4 worm cellular contexts compared by ENCODE assay signal in genomic region chrII:11464427-11464944, ce11.
A peak's percentile ranks its signal among the peaks of the same experiment; 100 is the strongest.
TF ChIP-seq lines count a peak whose summit lies in the region.

aars-1 (minus strand) TSS chrII:11464497.
rga-1 (plus strand) TSS chrII:11464894.

TF ChIP-seq in whole organism, L2 larva, 48 proteins besides CTCF, POLR2A, EP300 and RAD21 (continues in another document):
- no peak for TF ChIP-seq ztf-11 (tag; optimal IDR thresholded peaks at IDR 0.05; lab: Kevin White, UChicago)
- no peak for TF ChIP-seq unc-39 (tag; optimal IDR thresholded peaks at IDR 0.05; lab: Kevin White, UChicago)
- TF ChIP-seq nhr-129 (tag; optimal IDR thresholded peaks at IDR 0.05; lab: Kevin White, UChicago): peak; percentile 70
- TF ChIP-seq ZK546.5 (tag; optimal IDR thresholded peaks at IDR 0.05; lab: Kevin White, UChicago): no peak
- no peak for TF ChIP-seq snpc-4 (tag; optimal IDR thresholded peaks at IDR 0.05; lab: Kevin White, UChicago)
- TF ChIP-seq unc-55 (GFP tag; optimal IDR thresholded peaks at IDR 0.05; lab: Kevin White, UChicago): peak; percentile 50
- TF ChIP-seq aly-2 (tag; optimal IDR thresholded peaks at IDR 0.05; lab: Kevin White, UChicago): no peak
- no peak for TF ChIP-seq Y55F3AM.14 (GFP tag; optimal IDR thresholded peaks at IDR 0.05; lab: Kevin White, UChicago)
- TF ChIP-seq mab-5 (tag; optimal IDR thresholded peaks at IDR 0.05; lab: Kevin White, UChicago): no peak
- TF ChIP-seq zag-1 (tag; optimal IDR thresholded peaks at IDR 0.05; lab: Kevin White, UChicago): no peak
- peak; percentile 20 for TF ChIP-seq lin-13 (GFP tag; optimal IDR thresholded peaks at IDR 0.05; lab: Kevin White, UChicago)
- TF ChIP-seq R02D3.7 (tag; optimal IDR thresholded peaks at IDR 0.05; lab: Kevin White, UChicago): no peak
- no peak for TF ChIP-seq peb-1 (tag; optimal IDR thresholded peaks at IDR 0.05; lab: Kevin White, UChicago)
- peak; percentile 77 for TF ChIP-seq C34F6.9 (tag; optimal IDR thresholded peaks at IDR 0.05; lab: Kevin White, UChicago)
- TF ChIP-seq fos-1 (tag; optimal IDR thresholded peaks at IDR 0.05; lab: Kevin White, UChicago): peak; percentile 68
- TF ChIP-seq mdl-1 (tag; optimal IDR thresholded peaks at IDR 0.05; lab: Kevin White, UChicago): no peak
- TF ChIP-seq ceh-82 (tag; optimal IDR thresholded peaks at IDR 0.05; lab: Kevin White, UChicago): no peak
- peak; percentile 83 for TF ChIP-seq sma-9 (GFP tag; optimal IDR thresholded peaks at IDR 0.05; lab: Kevin White, UChicago)
- no peak for TF ChIP-seq sma-9 (tag; optimal IDR thresholded peaks at IDR 0.05; lab: Kevin White, UChicago)
- no peak for TF ChIP-seq skn-1 (tag; optimal IDR thresholded peaks at IDR 0.05; lab: Kevin White, UChicago)
- peak; percentile 75 for TF ChIP-seq F13H6.1 (tag; optimal IDR thresholded peaks at IDR 0.05; lab: Kevin White, UChicago)
- TF ChIP-seq crh-2 (tag; optimal IDR thresholded peaks at IDR 0.05; lab: Kevin White, UChicago): peak; percentile 39
- no peak for TF ChIP-seq nhr-237 (tag; optimal IDR thresholded peaks at IDR 0.05; lab: Kevin White, UChicago)
- TF ChIP-seq lin-39 (tag; optimal IDR thresholded peaks at IDR 0.05; lab: Kevin White, UChicago): no peak

TF ChIP-seq in whole organism, L4 larva, 104 proteins besides CTCF, POLR2A, EP300 and RAD21 (continues in another document):
- TF ChIP-seq aha-1 (tag; lab: Kevin White, UChicago) (peak; percentile 96), lin-1 (GFP tag; IDR thresholded peaks at IDR 0.05; lab: Robert Waterston, UW) (peak; percentile 94), nhr-10 (tag; optimal IDR thresholded peaks at IDR 0.05; lab: Kevin White, UChicago) (peak; percentile 31), Y5F2A.4 (GFP tag; optimal IDR thresholded peaks at IDR 0.05; lab: Kevin White, UChicago) (no peak), lsy-2 (tag; optimal IDR thresholded peaks at IDR 0.05; lab: Kevin White, UChicago) (peak in 1 of 2 experiments; percentile 72), saeg-2 (GFP tag; IDR thresholded peaks at IDR 0.05; lab: Robert Waterston, UW) (0 out of 2 replicates have a peak, but pooled peaks have one; percentile 23), hlh-11 (tag; optimal IDR thresholded peaks at IDR 0.05; lab: Kevin White, UChicago) (peak; percentile 94), nhr-41 (GFP tag; IDR thresholded peaks at IDR 0.05; lab: Robert Waterston, UW) (no peak), hlh-30 (tag; optimal IDR thresholded peaks at IDR 0.05; lab: Kevin White, UChicago; ENCODE audit: insufficient read depth) (peak; percentile 89), daf-8 (GFP tag; IDR thresholded peaks at IDR 0.05; lab: Robert Waterston, UW) (no peak), duxl-1 (tag; optimal IDR thresholded peaks at IDR 0.05; lab: Kevin White, UChicago; ENCODE audit: poor library complexity) (no peak), unc-62 (GFP tag; optimal IDR thresholded peaks at IDR 0.05 in 1 of 2; lab: Kevin White, UChicago) (peak in 1 of 2 experiments; percentile 97), unc-62 (tag; optimal IDR thresholded peaks at IDR 0.05; lab: Kevin White, UChicago) (no peak), nhr-48 (tag; optimal IDR thresholded peaks at IDR 0.05; lab: Kevin White, UChicago) (peak; percentile 95), lin-39 (tag; optimal IDR thresholded peaks at IDR 0.05; lab: Kevin White, UChicago) (no peak), F49E8.2 (tag; optimal IDR thresholded peaks at IDR 0.05; lab: Kevin White, UChicago; ENCODE audit: borderline replicate concordance) (no peak), snpc-4 (tag; optimal IDR thresholded peaks at IDR 0.05; lab: Kevin White, UChicago) (no peak), mep-1 (tag; optimal IDR thresholded peaks at IDR 0.05; lab: Kevin White, UChicago) (peak; percentile 67), nhr-102 (tag; optimal IDR thresholded peaks at IDR 0.05; lab: Kevin White, UChicago) (peak; percentile 30), mxl-3 (GFP tag; optimal IDR thresholded peaks at IDR 0.05; lab: Kevin White, UChicago) (peak; percentile 91), jun-1 (tag; optimal IDR thresholded peaks at IDR 0.05; lab: Kevin White, UChicago) (peak; percentile 26), ZK546.5 (tag; optimal IDR thresholded peaks at IDR 0.05; lab: Kevin White, UChicago) (no peak), zip-2 (tag; optimal IDR thresholded peaks at IDR 0.05; lab: Kevin White, UChicago) (peak; percentile 54), F37D6.2 (tag; optimal IDR thresholded peaks at IDR 0.05; lab: Kevin White, UChicago) (no peak)

TF ChIP-seq in whole organism, late embryonic, 69 proteins besides CTCF, POLR2A, EP300 and RAD21:
- TF ChIP-seq ceh-48 (tag; optimal IDR thresholded peaks at IDR 0.05; lab: Kevin White, UChicago) (no peak), rnt-1 (tag; optimal IDR thresholded peaks at IDR 0.05; lab: Kevin White, UChicago) (no peak), unc-55 (GFP tag; optimal IDR thresholded peaks at IDR 0.05; lab: Kevin White, UChicago) (peak; percentile 55), C38D4.7 (GFP tag; optimal IDR thresholded peaks at IDR 0.05; lab: Kevin White, UChicago) (no peak), ref-2 (tag; optimal IDR thresholded peaks at IDR 0.05; lab: Kevin White, UChicago) (peak; percentile 43), nfya-1 (tag; optimal IDR thresholded peaks at IDR 0.05; lab: Kevin White, UChicago) (peak; percentile 67), gmeb-2 (tag; optimal IDR thresholded peaks at IDR 0.05; lab: Kevin White, UChicago) (no peak), ceh-31 (tag; optimal IDR thresholded peaks at IDR 0.05; lab: Kevin White, UChicago) (no peak), tbx-2 (tag; optimal IDR thresholded peaks at IDR 0.05; lab: Kevin White, UChicago) (peak; percentile 61), npax-4 (tag; optimal IDR thresholded peaks at IDR 0.05; lab: Kevin White, UChicago) (no peak), tbx-7 (tag; optimal IDR thresholded peaks at IDR 0.05; lab: Kevin White, UChicago) (no peak), ztf-16 (tag; optimal IDR thresholded peaks at IDR 0.05; lab: Kevin White, UChicago) (no peak), ahr-1 (tag; optimal IDR thresholded peaks at IDR 0.05; lab: Kevin White, UChicago) (no peak), fax-1 (tag; optimal IDR thresholded peaks at IDR 0.05; lab: Kevin White, UChicago) (no peak), hlh-30 (tag; optimal IDR thresholded peaks at IDR 0.05; lab: Kevin White, UChicago; ENCODE audit: insufficient read depth) (peak; percentile 51), pha-2 (tag; optimal IDR thresholded peaks at IDR 0.05; lab: Kevin White, UChicago) (no peak)

TF ChIP-seq in whole organism, mixed stage, embryonic, 35 proteins besides CTCF, POLR2A, EP300 and RAD21:
- TF ChIP-seq mls-2 (tag; optimal IDR thresholded peaks at IDR 0.05; lab: Kevin White, UChicago) (no peak), ceh-83 (GFP tag; optimal IDR thresholded peaks at IDR 0.05; lab: Kevin White, UChicago) (no peak), ham-2 (GFP tag; optimal IDR thresholded peaks at IDR 0.05; lab: Kevin White, UChicago) (peak; percentile 41), nhr-76 (tag; optimal IDR thresholded peaks at IDR 0.05; lab: Kevin White, UChicago) (no peak), pha-4 (tag; optimal IDR thresholded peaks at IDR 0.05; lab: Kevin White, UChicago) (peak; percentile 38), unc-39 (tag; optimal IDR thresholded peaks at IDR 0.05; lab: Kevin White, UChicago) (no peak), cnd-1 (tag; optimal IDR thresholded peaks at IDR 0.05; lab: Kevin White, UChicago) (no peak), blmp-1 (tag; optimal IDR thresholded peaks at IDR 0.05; lab: Kevin White, UChicago) (peak; percentile 43), snpc-4 (tag; optimal IDR thresholded peaks at IDR 0.05; lab: Kevin White, UChicago) (no peak), sptf-1 (tag; optimal IDR thresholded peaks at IDR 0.05; lab: Kevin White, UChicago) (no peak), lin-13 (tag; optimal IDR thresholded peaks at IDR 0.05; lab: Kevin White, UChicago) (no peak), ztf-11 (tag; optimal IDR thresholded peaks at IDR 0.05; lab: Kevin White, UChicago) (no peak), nhr-28 (tag; optimal IDR thresholded peaks at IDR 0.05; lab: Kevin White, UChicago) (no peak), nhr-2 (tag; optimal IDR thresholded peaks at IDR 0.05; lab: Kevin White, UChicago) (no peak), flh-1 (GFP tag; optimal IDR thresholded peaks at IDR 0.05; lab: Kevin White, UChicago) (no peak), lsy-2 (tag; optimal IDR thresholded peaks at IDR 0.05; lab: Kevin White, UChicago) (peak; percentile 52), nhr-12 (tag; optimal IDR thresholded peaks at IDR 0.05; lab: Kevin White, UChicago) (no peak), bed-3 (GFP tag; optimal IDR thresholded peaks at IDR 0.05; lab: Kevin White, UChicago) (no peak), elt-1 (tag; optimal IDR thresholded peaks at IDR 0.05; lab: Kevin White, UChicago; ENCODE audit: borderline replicate concordance, insufficient read depth) (no peak), ces-1 (GFP tag; optimal IDR thresholded peaks at IDR 0.05; lab: Kevin White, UChicago) (peak; percentile 11), mep-1 (tag; optimal IDR thresholded peaks at IDR 0.05; lab: Kevin White, UChicago) (no peak), sem-2 (GFP tag; optimal IDR thresholded peaks at IDR 0.05; lab: Kevin White, UChicago) (no peak), lin-32 (GFP tag; optimal IDR thresholded peaks at IDR 0.05; lab: Kevin White, UChicago) (no peak), mab-5 (tag; optimal IDR thresholded peaks at IDR 0.05; lab: Kevin White, UChicago) (no peak), unc-62 (GFP tag; optimal IDR thresholded peaks at IDR 0.05; lab: Kevin White, UChicago) (peak; percentile 20), hlh-1 (tag; optimal IDR thresholded peaks at IDR 0.05; lab: Kevin White, UChicago) (no peak)
TF ChIP-seq in whole organism, mixed stage, embryonic: peak in this region for 6.
